Fruit fly (Drosophila melanogaster): ENCODE measurements around the gene CG33642.
A peak's percentile ranks its signal among the peaks of the same experiment; 100 is the strongest.

DNA sequence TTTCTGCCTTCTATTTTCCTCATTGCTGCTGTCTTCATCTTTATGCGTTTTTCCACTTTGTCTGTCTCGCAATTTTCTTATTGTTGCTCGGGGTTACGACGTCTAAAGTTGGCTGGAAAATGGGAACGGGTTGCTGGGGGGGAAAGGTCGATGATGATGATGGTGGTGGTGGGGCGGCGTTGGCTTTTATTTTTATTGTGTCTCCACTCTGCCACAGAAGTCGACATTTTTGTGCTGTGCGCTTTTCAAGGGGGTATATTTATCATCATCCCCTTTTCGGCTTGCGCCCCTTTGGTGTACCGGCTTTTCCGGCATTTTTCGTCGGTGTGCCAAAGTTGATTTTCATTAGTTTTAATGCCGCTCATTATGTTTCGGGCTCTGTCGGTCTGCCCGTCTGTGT, 25.6 kb downstream of the CG33642 start:
- TF ChIP-seq Dp (GFP tag; optimal IDR thresholded peaks at IDR 0.05), result no peak
- TF ChIP-seq crol (GFP tag; IDR thresholded peaks at IDR 0.05), result peak; percentile 75
- no peak for TF ChIP-seq Trl (optimal IDR thresholded peaks at IDR 0.05)
- no peak for TF ChIP-seq Trl (GFP tag; optimal IDR thresholded peaks at IDR 0.05)
- no peak for TF ChIP-seq seq (GFP tag; IDR thresholded peaks at IDR 0.05)
- no peak for TF ChIP-seq az2 (GFP tag; optimal IDR thresholded peaks at IDR 0.05)
- TF ChIP-seq hkb (optimal IDR thresholded peaks at IDR 0.05), result no peak
- no peak for TF ChIP-seq hkb (GFP tag; IDR thresholded peaks at IDR 0.05)
- TF ChIP-seq CG31441 (GFP tag; IDR thresholded peaks at IDR 0.05), result no peak
- TF ChIP-seq CG3847 (GFP tag; IDR thresholded peaks at IDR 0.05), result no peak
- no peak for TF ChIP-seq Dbx (GFP tag; IDR thresholded peaks at IDR 0.05)

All from whole organism, embryonic.